Fruit fly (Drosophila melanogaster): Measurements from ENCODE around the gene Hsp22.

dm6 chr3L:9400697-9401353 is 28.1 kb downstream of the Hsp22 start:
- no peak for TF ChIP-seq Gug (GFP tag; IDR thresholded peaks at IDR 0.05)
- no peak for TF ChIP-seq Blimp-1 (GFP tag; optimal IDR thresholded peaks at IDR 0.05)
- TF ChIP-seq CG15336 (GFP tag; IDR thresholded peaks at IDR 0.05), result peak; percentile 43; the same call in 1 of the 2 replicates
- TF ChIP-seq CG8119 (GFP tag; IDR thresholded peaks at IDR 0.05), result no peak
- TF ChIP-seq CG1621 (tag; optimal IDR thresholded peaks at IDR 0.05), result peak; percentile 58
